Fruit fly (Drosophila melanogaster) whole organism, wandering third instar larva: Measurements from ENCODE around the gene CG42705.

ENCODE experiments used
- Abd-B ChIP-seq: fragments of >200 bp; optimal IDR thresholded peaks from 2 replicates; lab custom pipeline; 2017; ENCODE audit warnings: missing biosample characterization, missing genetic modification characterization
- Dfd ChIP-seq: fragments of >200 bp; optimal IDR thresholded peaks from 2 replicates; lab custom pipeline; 2017; ENCODE audit warnings: missing biosample characterization, missing genetic modification characterization
- foxo ChIP-seq, 2 experiments: fragments of 200-800 bp; sonication (Bioruptor generic); optimal IDR thresholded peaks; 2 replicates in 1 of 2; 3 replicates in 1 of 2; lab custom pipeline; 2016 to 2017; ENCODE audit warnings: missing biosample characterization in 2 of 2, missing genetic modification characterization in 2 of 2
- woc ChIP-seq: sonication (Bioruptor generic); optimal IDR thresholded peaks from 2 replicates; lab custom pipeline; 2016; ENCODE audit warnings: missing biosample characterization, mild to moderate bottlenecking, missing genetic modification characterization

DNA sequence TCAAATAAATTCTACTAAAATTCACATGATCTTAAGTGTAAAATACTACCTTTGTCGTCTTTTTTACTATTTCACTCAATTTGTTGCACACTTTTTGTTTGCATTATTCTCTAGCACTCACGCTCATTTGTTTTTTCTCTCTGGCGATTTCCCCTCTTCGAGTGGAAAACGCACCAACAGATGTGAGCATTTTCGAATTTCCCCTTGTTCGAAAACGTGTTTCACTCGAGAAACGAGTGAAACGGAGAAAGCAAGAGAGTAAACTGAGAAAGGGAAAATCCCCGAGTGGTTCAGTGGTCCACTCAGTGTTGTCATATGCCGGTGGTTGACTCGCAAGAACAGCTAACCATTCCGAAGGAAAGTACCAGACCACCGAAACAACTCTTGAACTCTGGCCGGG, 31.4 kb downstream of the CG42705 start:
- TF ChIP-seq Dfd (GFP tag; lab: Kevin White, UChicago) (no peak), Abd-B (GFP tag; lab: Kevin White, UChicago) (no peak), woc (GFP tag; lab: Kevin White, UChicago) (no peak), foxo (GFP tag; optimal IDR thresholded peaks at IDR 0.05; lab: Kevin White, UChicago) (no peak)
